Worm (Caenorhabditis elegans) whole organism, mixed stage, embryonic: ENCODE data around the gene tag-275.

Experiments used
- M03D4.4 ChIP-seq: sonication (generic microtip); optimal IDR thresholded peaks from 2 replicates; lab custom pipeline; 2017; ENCODE audit warnings: mild to moderate bottlenecking, missing genetic modification characterization, missing compliant biosample characterization
- bed-3 ChIP-seq: fragments of 200-800 bp; sonication (Bioruptor generic); optimal IDR thresholded peaks from 3 replicates; lab custom pipeline; 2018; ENCODE audit warnings: mild to moderate bottlenecking, missing genetic modification characterization, moderate library complexity, missing compliant biosample characterization
- blmp-1 ChIP-seq: fragments of 150-350 bp; optimal IDR thresholded peaks from 2 replicates; lab custom pipeline; 2014; ENCODE audit warnings: missing biosample characterization, missing genetic modification characterization
- ceh-39 ChIP-seq: fragments of 150-350 bp; optimal IDR thresholded peaks from 2 replicates; lab custom pipeline; 2014; ENCODE audit warnings: missing biosample characterization, missing genetic modification characterization
- ceh-43 ChIP-seq: fragments of 200-800 bp; sonication (Bioruptor generic); optimal IDR thresholded peaks from 2 replicates; lab custom pipeline; 2018; ENCODE audit warnings: mild to moderate bottlenecking, missing genetic modification characterization, moderate library complexity, missing compliant biosample characterization
- ceh-83 ChIP-seq: fragments of 200-800 bp; sonication (Bioruptor generic); optimal IDR thresholded peaks from 2 replicates; lab custom pipeline; 2018; ENCODE audit warnings: mild to moderate bottlenecking, missing genetic modification characterization, missing compliant biosample characterization
- ces-1 ChIP-seq: fragments of 150-350 bp; optimal IDR thresholded peaks from 2 replicates; lab custom pipeline; 2014; ENCODE audit warnings: missing biosample characterization, missing genetic modification reagents, missing genetic modification characterization
- cnd-1 ChIP-seq: fragments of 200-800 bp; sonication (Bioruptor generic); optimal IDR thresholded peaks from 2 replicates; lab custom pipeline; 2018; ENCODE audit warnings: mild to moderate bottlenecking, missing genetic modification characterization, missing compliant biosample characterization
- elt-1 ChIP-seq: sonication (generic microtip); optimal IDR thresholded peaks from 2 replicates; lab custom pipeline; 2017; ENCODE audit warnings: missing genetic modification characterization, mild to moderate bottlenecking, missing compliant biosample characterization, antibody characterized with exemption, moderate library complexity, borderline replicate concordance; ENCODE audit not compliant: insufficient read depth
- elt-3 ChIP-seq: fragments of 150-350 bp; optimal IDR thresholded peaks from 2 replicates; lab custom pipeline; 2014; ENCODE audit warnings: missing biosample characterization, missing genetic modification characterization
- flh-1 ChIP-seq: fragments of 200-800 bp; sonication (Bioruptor generic); optimal IDR thresholded peaks from 2 replicates; lab custom pipeline; 2018; ENCODE audit warnings: mild to moderate bottlenecking, missing genetic modification characterization, moderate library complexity, missing compliant biosample characterization
- ham-2 ChIP-seq: fragments of 200-800 bp; sonication (Bioruptor generic); optimal IDR thresholded peaks from 2 replicates; lab custom pipeline; 2018; ENCODE audit warnings: mild to moderate bottlenecking, missing genetic modification characterization, missing compliant biosample characterization
- hlh-1 ChIP-seq: fragments of 150-350 bp; optimal IDR thresholded peaks from 2 replicates; lab custom pipeline; 2014; ENCODE audit warnings: missing biosample characterization, missing genetic modification reagents, missing genetic modification characterization
- lin-13 ChIP-seq: fragments of 150-350 bp; optimal IDR thresholded peaks from 2 replicates; lab custom pipeline; 2014; ENCODE audit warnings: missing biosample characterization, missing genetic modification characterization
- lin-32 ChIP-seq: fragments of 200-800 bp; sonication (Bioruptor generic); optimal IDR thresholded peaks from 2 replicates; lab custom pipeline; 2018; ENCODE audit warnings: mild to moderate bottlenecking, missing genetic modification characterization, missing compliant biosample characterization
- lsy-2 ChIP-seq: fragments of 150-350 bp; optimal IDR thresholded peaks from 2 replicates; lab custom pipeline; 2014; ENCODE audit warnings: missing biosample characterization, missing genetic modification characterization
- mep-1 ChIP-seq: fragments of 150-350 bp; optimal IDR thresholded peaks from 2 replicates; lab custom pipeline; 2017; ENCODE audit warnings: missing biosample characterization, missing genetic modification reagents, missing genetic modification characterization, inconsistent platforms
- mls-2 ChIP-seq: sonication (generic microtip); optimal IDR thresholded peaks from 2 replicates; lab custom pipeline; 2016; ENCODE audit warnings: mild to moderate bottlenecking, missing genetic modification characterization, moderate library complexity, missing compliant biosample characterization
- nhr-2 ChIP-seq: fragments of 150-350 bp; optimal IDR thresholded peaks from 2 replicates; lab custom pipeline; 2014; ENCODE audit warnings: missing biosample characterization, missing genetic modification characterization
- nhr-237 ChIP-seq: fragments of 150-350 bp; optimal IDR thresholded peaks from 2 replicates; lab custom pipeline; 2014; ENCODE audit warnings: missing biosample characterization, missing genetic modification characterization
- nhr-28 ChIP-seq: fragments of 150-350 bp; optimal IDR thresholded peaks from 2 replicates; lab custom pipeline; 2014; ENCODE audit warnings: missing biosample characterization, missing genetic modification characterization
- nhr-76 ChIP-seq: sonication (generic microtip); optimal IDR thresholded peaks from 2 replicates; lab custom pipeline; 2017; ENCODE audit warnings: missing biosample characterization, missing genetic modification characterization
- pha-4 ChIP-seq: fragments of 150-350 bp; optimal IDR thresholded peaks from 2 replicates; lab custom pipeline; 2018; ENCODE audit warnings: missing biosample characterization, missing genetic modification reagents, missing genetic modification characterization
- sem-2 ChIP-seq: fragments of 200-800 bp; sonication (Bioruptor generic); optimal IDR thresholded peaks from 2 replicates; lab custom pipeline; 2018; ENCODE audit warnings: mild to moderate bottlenecking, missing genetic modification characterization, missing compliant biosample characterization
- snpc-4 ChIP-seq: fragments of 150-350 bp; optimal IDR thresholded peaks from 2 replicates; lab custom pipeline; 2014; ENCODE audit warnings: missing biosample characterization, missing genetic modification characterization
- sptf-1 ChIP-seq: sonication (generic microtip); optimal IDR thresholded peaks from 2 replicates; lab custom pipeline; 2017; ENCODE audit warnings: mild to moderate bottlenecking, missing genetic modification characterization, moderate library complexity, missing compliant biosample characterization
- tbx-8 ChIP-seq: fragments of 200-800 bp; sonication (Bioruptor generic); optimal IDR thresholded peaks from 2 replicates; lab custom pipeline; 2018; ENCODE audit warnings: mild to moderate bottlenecking, missing genetic modification characterization, moderate library complexity, missing compliant biosample characterization
- unc-120 ChIP-seq: sonication (generic microtip); optimal IDR thresholded peaks from 2 replicates; lab custom pipeline; 2017; ENCODE audit warnings: missing genetic modification characterization, missing compliant biosample characterization; ENCODE audit not compliant: poor library complexity, severe bottlenecking
- unc-39 ChIP-seq: fragments of 150-350 bp; optimal IDR thresholded peaks from 2 replicates; lab custom pipeline; 2014; ENCODE audit warnings: missing biosample characterization, missing genetic modification characterization
- unc-62 ChIP-seq: fragments of 150-350 bp; optimal IDR thresholded peaks from 2 replicates; lab custom pipeline; 2014; ENCODE audit warnings: missing biosample characterization, missing genetic modification reagents, missing genetic modification characterization
- zip-8 ChIP-seq: fragments of 150-350 bp; optimal IDR thresholded peaks from 2 replicates; lab custom pipeline; 2014; ENCODE audit warnings: missing biosample characterization, missing genetic modification characterization
- ztf-11 ChIP-seq: fragments of 150-350 bp; optimal IDR thresholded peaks from 2 replicates; lab custom pipeline; 2014; ENCODE audit warnings: missing biosample characterization, missing genetic modification characterization

tag-275 gene

ce11 chrX:6180293-6180692, 29.9 kb upstream of the tag-275 start, which contains the start of gene T13C5.7:
TSS of gene T13C5.7 (plus strand) at chrX:6180593.
- TF ChIP-seq mep-1 (tag; lab: Kevin White, UChicago) (no peak), blmp-1 (no peak), ham-2 (GFP tag; lab: Kevin White, UChicago) (no peak), zip-8 (tag; lab: Kevin White, UChicago) (no peak), ces-1 (GFP tag; lab: Kevin White, UChicago) (no peak), unc-39 (tag; lab: Kevin White, UChicago) (no peak), unc-120 (tag; lab: Kevin White, UChicago) (no peak), cnd-1 (tag; lab: Kevin White, UChicago) (no peak), snpc-4 (tag; lab: Kevin White, UChicago) (no peak), lin-13 (no peak)
- TF ChIP-seq, all 35 proteins: peak for 0

- TF ChIP-seq sptf-1 = no peak
- no peak for TF ChIP-seq nhr-28 (tag; lab: Kevin White, UChicago)
- no peak for TF ChIP-seq unc-62 (GFP tag; lab: Kevin White, UChicago)
- no peak for TF ChIP-seq ceh-43 (GFP tag; lab: Kevin White, UChicago)
- TF ChIP-seq sem-2 (GFP tag; lab: Kevin White, UChicago) = no peak
- TF ChIP-seq blmp-1 = peak; percentile 73
Measured at ce11 chrX:6178989-6179388, 28.6 kb upstream of the tag-275 start.

- TF ChIP-seq unc-62 (GFP tag; lab: Kevin White, UChicago) = no peak
- no peak for TF ChIP-seq lsy-2
- no peak for TF ChIP-seq ceh-39 (tag; lab: Kevin White, UChicago)
- no peak for TF ChIP-seq ceh-83
- no peak for TF ChIP-seq elt-1 (tag; lab: Kevin White, UChicago)
- TF ChIP-seq unc-39 (tag; lab: Kevin White, UChicago) = no peak
- no peak for TF ChIP-seq hlh-1
- TF ChIP-seq ztf-11 (tag; lab: Kevin White, UChicago) = no peak
- TF ChIP-seq M03D4.4 (tag; lab: Kevin White, UChicago) = no peak
- TF ChIP-seq tbx-8 (GFP tag; lab: Kevin White, UChicago) = no peak
Measured at ce11 chrX:6177944-6178566, 27.7 kb upstream of the tag-275 start, which contains the start of the genes T25B2.4 and T13C5.3. TSS of gene T25B2.4 (plus strand) at chrX:6178244. TSS of gene T13C5.3 (plus strand) at chrX:6178516.

ce11 chrX:6175829-6176228, 25.5 kb upstream of the tag-275 start, which contains the start of gene T25B2.3:
TSS of gene T25B2.3 (plus strand) at chrX:6176129.
- TF ChIP-seq blmp-1 = no peak
- no peak for TF ChIP-seq elt-3 (tag; lab: Kevin White, UChicago)
- no peak for TF ChIP-seq nhr-2 (tag; lab: Kevin White, UChicago)
- TF ChIP-seq bed-3 (GFP tag; lab: Kevin White, UChicago) = no peak
- TF ChIP-seq lin-13 = no peak
- TF ChIP-seq ceh-39 (tag; lab: Kevin White, UChicago) = no peak
- TF ChIP-seq mep-1 (tag; lab: Kevin White, UChicago) = no peak
- no peak for TF ChIP-seq nhr-76 (tag; lab: Kevin White, UChicago)
- TF ChIP-seq pha-4 (tag; lab: Kevin White, UChicago) = no peak
- no peak for TF ChIP-seq cnd-1 (tag; lab: Kevin White, UChicago)
- TF ChIP-seq hlh-1 = no peak
- no peak for TF ChIP-seq sem-2 (GFP tag; lab: Kevin White, UChicago)
- TF ChIP-seq lsy-2 = no peak
- TF ChIP-seq ceh-83 = no peak
- TF ChIP-seq, all 35 proteins: peak for 0

ce11 chrX:6173656-6174055, 23.3 kb upstream of the tag-275 start, which contains the start of gene T25B2.1:
TSS of gene T25B2.1 (plus strand) at chrX:6173956.
- TF ChIP-seq mls-2 (tag; lab: Kevin White, UChicago) (no peak), flh-1 (GFP tag; lab: Kevin White, UChicago) (no peak), blmp-1 (no peak), ztf-11 (tag; lab: Kevin White, UChicago) (no peak), lin-32 (GFP tag; lab: Kevin White, UChicago) (no peak), unc-39 (tag; lab: Kevin White, UChicago) (no peak), nhr-28 (tag; lab: Kevin White, UChicago) (no peak), ceh-43 (GFP tag; lab: Kevin White, UChicago) (no peak), sem-2 (GFP tag; lab: Kevin White, UChicago) (no peak), nhr-237 (no peak)
